Worm (Caenorhabditis elegans): Measurements from ENCODE around the gene gly-14.
"Not testable (repeated sequence)": the region's sequence is repeated elsewhere in the genome, so short reads cannot be mapped to it uniquely, and the experiment has no call there.

gly-14 gene

DNA sequence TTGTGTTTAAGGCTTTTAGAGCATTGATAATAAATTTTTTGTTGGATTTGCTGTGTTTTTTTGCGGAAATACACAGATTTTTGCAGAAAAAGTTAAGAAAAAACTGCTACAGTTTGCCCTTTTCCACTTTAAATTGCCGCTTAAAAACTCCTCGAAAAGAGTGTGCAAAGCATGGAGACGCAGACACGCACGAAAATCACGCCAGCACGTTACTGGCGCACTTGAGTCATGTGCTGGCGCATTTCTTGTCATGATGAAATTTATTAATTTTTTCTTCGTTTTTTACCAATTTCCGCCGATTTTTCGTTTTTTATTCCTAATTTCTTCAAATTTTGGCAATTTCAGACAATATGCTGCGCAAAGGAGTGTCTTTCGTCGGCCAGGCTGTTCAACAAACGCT lies 33.0 kb downstream of the gly-14 start, which contains the start of gene C34C12.8:
TSS of gene C34C12.8 (plus strand) at position 346 of the 400 bp plus-strand sequence.
- TF ChIP-seq ztf-29 (GFP tag; IDR thresholded peaks at IDR 0.05) (no peak), tab-1 (GFP tag; IDR thresholded peaks at IDR 0.05) (no peak), klf-2 (GFP tag; conservative IDR thresholded peaks at IDR 0.05) (no peak), cog-1 (tag; optimal IDR thresholded peaks at IDR 0.05) (peak; percentile 46), ref-1 (GFP tag; conservative IDR thresholded peaks at IDR 0.05) (no peak), ztf-23 (GFP tag; IDR thresholded peaks at IDR 0.05) (peak; percentile 66; the same call in 1 of the 2 replicates), flt-1 (GFP tag; IDR thresholded peaks at IDR 0.05) (peak; percentile 70; the same call in 1 of the 2 replicates)

DNA sequence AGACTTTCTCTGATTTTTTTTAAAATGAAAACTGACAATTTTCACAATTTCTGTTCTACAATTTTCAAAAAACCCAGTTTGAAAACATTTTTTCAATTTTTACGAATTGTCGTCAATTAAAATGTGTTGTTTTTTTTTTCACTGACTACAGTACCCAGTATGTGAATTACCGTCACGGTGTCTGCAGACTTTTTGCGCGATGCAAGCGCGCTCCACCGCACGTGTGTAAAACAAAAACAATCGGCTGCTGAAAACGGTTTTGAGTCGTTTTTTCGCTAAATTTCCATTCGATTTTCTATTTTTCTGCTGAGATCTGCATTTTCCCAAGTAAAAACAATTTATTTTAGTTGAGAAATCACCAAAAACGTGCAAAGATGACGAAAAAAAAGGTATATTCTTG lies 36.8 kb downstream of the gly-14 start:
- TF ChIP-seq ztf-23 (GFP tag; IDR thresholded peaks at IDR 0.05) (peak; percentile 77), ref-1 (GFP tag; conservative IDR thresholded peaks at IDR 0.05) (no peak), T22C8.4 (GFP tag; IDR thresholded peaks at IDR 0.05) (no peak), med-1 (GFP tag; optimal IDR thresholded peaks at IDR 0.05; ENCODE audit: insufficient read depth) (no peak), ztf-29 (GFP tag; IDR thresholded peaks at IDR 0.05) (no peak), klf-2 (GFP tag; conservative IDR thresholded peaks at IDR 0.05) (no peak), tab-1 (GFP tag; IDR thresholded peaks at IDR 0.05) (no peak), cog-1 (tag; optimal IDR thresholded peaks at IDR 0.05) (peak; percentile 59), flt-1 (GFP tag; IDR thresholded peaks at IDR 0.05) (0 out of 2 replicates have a peak, but pooled peaks have one; percentile 9)

DNA sequence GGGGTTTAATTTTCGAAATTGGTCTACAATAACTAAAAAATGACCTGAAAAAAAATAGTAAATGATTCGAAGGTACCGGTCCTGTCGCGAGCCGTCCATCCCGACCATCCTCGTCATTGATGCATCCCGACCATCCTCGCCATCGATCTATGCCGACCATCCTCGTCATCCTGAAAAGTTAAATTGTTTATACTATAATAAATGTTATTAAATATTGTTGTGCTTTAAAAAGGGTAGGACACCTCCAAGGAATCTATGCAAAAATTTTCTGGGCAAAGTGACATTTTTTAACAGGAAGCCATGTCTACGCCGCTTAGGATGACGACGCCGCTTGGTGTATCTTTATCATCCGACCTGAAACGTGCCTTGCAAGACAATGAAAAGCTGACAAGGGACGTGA lies 39.0 kb downstream of the gly-14 start, which contains the start of gene C34C12.1:
TSS of gene C34C12.1 (plus strand) at position 301 of the 400 bp plus-strand sequence.
- TF ChIP-seq flt-1, ztf-23, ztf-29 (GFP tag; IDR thresholded peaks at IDR 0.05): not testable (repeated sequence)

DNA sequence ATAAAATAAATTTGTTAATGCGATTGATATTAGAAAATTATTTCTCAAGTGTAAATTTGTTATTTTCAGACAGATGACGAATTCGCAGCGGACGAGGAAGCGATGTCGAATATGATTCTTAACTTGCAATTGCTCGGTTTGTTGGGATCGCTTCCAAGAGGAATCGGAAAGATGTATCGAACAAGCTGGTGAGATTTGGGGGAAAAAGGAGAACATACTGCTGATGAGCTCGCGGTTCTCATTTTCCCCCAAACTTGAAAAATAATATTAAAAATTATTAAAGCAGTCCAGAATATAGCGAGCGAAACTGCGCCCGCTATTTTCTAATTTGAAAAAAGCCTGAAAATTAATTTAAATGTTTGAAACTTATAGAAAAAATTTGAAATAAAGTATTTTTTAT lies 39.6 kb downstream of the gly-14 start, which contains the start of gene C34C12.2:
TSS of gene C34C12.2 (plus strand) at position 301 of the 400 bp plus-strand sequence.
- not testable (repeated sequence) for TF ChIP-seq T22C8.4 (GFP tag; IDR thresholded peaks at IDR 0.05); ref-1 (GFP tag; conservative IDR thresholded peaks at IDR 0.05); tab-1 (GFP tag; IDR thresholded peaks at IDR 0.05)

DNA sequence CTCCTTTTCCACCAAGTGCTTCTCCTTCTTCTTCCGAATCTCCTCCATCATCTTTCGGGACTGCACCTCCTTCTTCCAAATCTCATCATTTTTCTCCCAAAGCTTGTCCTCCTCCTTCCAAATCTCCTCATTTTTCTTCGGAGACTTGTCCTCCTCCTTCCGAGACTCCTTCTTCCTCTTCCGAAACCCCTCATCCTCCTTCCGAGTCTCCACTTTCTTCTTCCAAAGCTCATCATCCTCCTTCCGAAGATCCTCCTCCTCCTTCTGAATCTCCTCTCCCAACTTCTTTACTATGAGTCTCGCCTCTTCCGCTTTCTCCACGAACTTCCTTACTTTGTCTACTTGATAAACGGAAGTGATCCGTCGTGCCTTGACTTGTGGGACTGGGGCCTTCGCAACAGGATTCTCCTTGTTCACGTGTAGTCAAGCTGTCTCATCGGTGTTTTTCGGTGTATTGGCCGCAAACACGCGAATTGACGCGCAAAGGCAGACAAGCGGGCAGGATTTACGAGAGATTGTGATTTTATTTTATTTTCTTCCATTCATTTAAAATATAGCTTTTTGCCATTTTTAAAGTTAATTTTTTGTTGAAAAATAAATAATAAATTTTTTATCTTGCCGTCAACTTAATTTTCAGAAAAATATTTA lies 40.4 kb downstream of the gly-14 start, which contains the start of the genes K01A11.3 and C34C12.12:
TSS of gene K01A11.3 (minus strand) at position 51 of the 648 bp plus-strand sequence.
TSS of gene C34C12.12 (plus strand) at position 632 of the 648 bp plus-strand sequence.
- no peak for TF ChIP-seq flt-1 (GFP tag; IDR thresholded peaks at IDR 0.05)
- TF ChIP-seq ztf-23 (GFP tag; IDR thresholded peaks at IDR 0.05) = no peak
- TF ChIP-seq med-1 (GFP tag; optimal IDR thresholded peaks at IDR 0.05; ENCODE audit: insufficient read depth) = no peak
- no peak for TF ChIP-seq ref-1 (GFP tag; conservative IDR thresholded peaks at IDR 0.05)
- TF ChIP-seq T22C8.4 (GFP tag; IDR thresholded peaks at IDR 0.05) = no peak
- TF ChIP-seq ztf-29 (GFP tag; IDR thresholded peaks at IDR 0.05) = no peak
- no peak for TF ChIP-seq cog-1 (tag; optimal IDR thresholded peaks at IDR 0.05)
- no peak for TF ChIP-seq klf-2 (GFP tag; conservative IDR thresholded peaks at IDR 0.05)

DNA sequence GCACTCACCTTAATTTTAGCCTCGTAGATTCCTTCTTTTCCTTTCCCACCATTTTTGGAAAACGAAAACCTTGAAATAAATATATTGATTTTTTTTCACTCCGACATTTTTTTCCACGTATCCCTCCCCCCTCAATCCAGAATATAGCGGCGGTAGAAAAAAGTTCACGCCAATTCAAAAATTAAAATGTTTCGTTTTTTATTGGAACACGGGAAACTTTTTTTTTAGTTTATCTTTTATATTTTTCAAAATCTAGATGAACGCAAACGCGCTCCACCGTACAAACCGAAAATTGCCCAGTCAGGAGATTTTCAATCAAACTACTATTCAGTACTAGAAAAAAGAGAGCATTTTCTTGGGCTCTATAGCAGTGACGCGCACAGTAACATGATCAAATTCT lies 48.9 kb downstream of the gly-14 start, which contains the start of gene spe-41:
TSS of gene spe-41 (minus strand) at position 72 of the 400 bp plus-strand sequence.
- TF ChIP-seq cog-1 (tag; optimal IDR thresholded peaks at IDR 0.05) (no peak), med-1 (GFP tag; optimal IDR thresholded peaks at IDR 0.05; ENCODE audit: insufficient read depth) (no peak), klf-2 (GFP tag; conservative IDR thresholded peaks at IDR 0.05) (no peak), tab-1 (GFP tag; IDR thresholded peaks at IDR 0.05) (no peak), ref-1 (GFP tag; conservative IDR thresholded peaks at IDR 0.05) (no peak), flt-1 (GFP tag; IDR thresholded peaks at IDR 0.05) (no peak), T22C8.4 (GFP tag; IDR thresholded peaks at IDR 0.05) (no peak), ztf-29 (GFP tag; IDR thresholded peaks at IDR 0.05) (no peak), ztf-23 (GFP tag; IDR thresholded peaks at IDR 0.05) (no peak)

Measured in whole organism, midembryonic.